Worm (Caenorhabditis elegans) whole organism, L2 larva: ENCODE measurements around the gene F54D8.10.

Source experiments
- C34F6.9 ChIP-seq: fragments of 150-350 bp; optimal IDR thresholded peaks from 2 replicates; lab custom pipeline; 2014; ENCODE audit warnings: missing biosample characterization, missing genetic modification characterization
- F13H6.1 ChIP-seq: sonication (generic microtip); optimal IDR thresholded peaks from 2 replicates; lab custom pipeline; 2016; ENCODE audit warnings: missing genetic modification characterization, missing compliant biosample characterization
- R02D3.7 ChIP-seq: fragments of 150-350 bp; optimal IDR thresholded peaks from 2 replicates; lab custom pipeline; 2014; ENCODE audit warnings: missing biosample characterization, missing genetic modification characterization
- Y55F3AM.14 ChIP-seq: fragments of 200-800 bp; sonication (Bioruptor generic); optimal IDR thresholded peaks from 2 replicates; lab custom pipeline; 2018; ENCODE audit warnings: mild to moderate bottlenecking, missing genetic modification characterization, missing compliant biosample characterization
- ZK546.5 ChIP-seq: sonication (generic microtip); optimal IDR thresholded peaks from 2 replicates; lab custom pipeline; 2017; ENCODE audit warnings: missing biosample characterization, missing genetic modification characterization
- alr-1 ChIP-seq: fragments of 150-350 bp; optimal IDR thresholded peaks from 2 replicates; lab custom pipeline; 2014; ENCODE audit warnings: missing biosample characterization, missing genetic modification characterization
- aly-2 ChIP-seq: fragments of 150-350 bp; optimal IDR thresholded peaks from 2 replicates; lab custom pipeline; 2014; ENCODE audit warnings: missing biosample characterization, missing genetic modification characterization
- ama-1 ChIP-seq: fragments of 150-350 bp; optimal IDR thresholded peaks from 2 replicates; lab custom pipeline; 2018; ENCODE audit warnings: inconsistent platforms
- blmp-1 ChIP-seq: sonication (generic microtip); optimal IDR thresholded peaks from 2 replicates; lab custom pipeline; 2017; ENCODE audit warnings: missing genetic modification characterization, mild to moderate bottlenecking, missing compliant biosample characterization, antibody characterized with exemption, moderate library complexity; ENCODE audit not compliant: insufficient read depth
- ceh-16 ChIP-seq: fragments of 150-350 bp; optimal IDR thresholded peaks from 2 replicates; lab custom pipeline; 2014; ENCODE audit warnings: missing biosample characterization, missing genetic modification characterization
- ceh-82 ChIP-seq: fragments of 150-350 bp; optimal IDR thresholded peaks from 2 replicates; lab custom pipeline; 2014; ENCODE audit warnings: missing biosample characterization, missing genetic modification characterization
- crh-2 ChIP-seq: sonication (generic microtip); optimal IDR thresholded peaks from 2 replicates; lab custom pipeline; 2017; ENCODE audit warnings: missing biosample characterization, missing genetic modification characterization
- dmd-4 ChIP-seq: sonication (generic microtip); optimal IDR thresholded peaks from 2 replicates; lab custom pipeline; 2017; ENCODE audit warnings: missing biosample characterization, missing genetic modification characterization
- egl-27 ChIP-seq: sonication (generic microtip); optimal IDR thresholded peaks from 3 replicates; lab custom pipeline; 2017; ENCODE audit warnings: missing biosample characterization, missing genetic modification reagents, missing genetic modification characterization
- elt-1 ChIP-seq: fragments of 150-350 bp; optimal IDR thresholded peaks from 2 replicates; lab custom pipeline; 2014; ENCODE audit warnings: missing biosample characterization, missing genetic modification characterization
- elt-3 ChIP-seq: sonication (generic microtip); optimal IDR thresholded peaks from 2 replicates; lab custom pipeline; 2017; ENCODE audit warnings: missing biosample characterization, missing genetic modification characterization
- fos-1 ChIP-seq: fragments of 150-350 bp; optimal IDR thresholded peaks from 2 replicates; lab custom pipeline; 2014; ENCODE audit warnings: missing biosample characterization, missing genetic modification characterization
- gmeb-1 ChIP-seq: fragments of 150-350 bp; optimal IDR thresholded peaks from 2 replicates; lab custom pipeline; 2014; ENCODE audit warnings: missing biosample characterization, missing genetic modification characterization
- lin-11 ChIP-seq: fragments of 150-350 bp; sonication (generic microtip); optimal IDR thresholded peaks from 2 replicates; lab custom pipeline; 2014; ENCODE audit warnings: missing biosample characterization, missing genetic modification characterization, inconsistent platforms, mixed read lengths
- lin-13 ChIP-seq: fragments of 150-350 bp; optimal IDR thresholded peaks from 2 replicates; lab custom pipeline; 2014; ENCODE audit warnings: missing biosample characterization, missing genetic modification reagents, missing genetic modification characterization
- lin-39 ChIP-seq: fragments of 150-350 bp; optimal IDR thresholded peaks from 2 replicates; lab custom pipeline; 2014; ENCODE audit warnings: missing biosample characterization, missing genetic modification reagents, missing genetic modification characterization
- lsy-2 ChIP-seq, 2 experiments: fragments of 150-350 bp in 1 of 2; sonication (generic microtip) in 1 of 2; optimal IDR thresholded peaks; 2 replicates each; lab custom pipeline; 2014 to 2017; ENCODE audit warnings: missing biosample characterization in 2 of 2, missing genetic modification characterization in 2 of 2
- mab-5 ChIP-seq: fragments of 150-350 bp; optimal IDR thresholded peaks from 2 replicates; lab custom pipeline; 2014; ENCODE audit warnings: missing biosample characterization, missing genetic modification characterization
- mbf-1 ChIP-seq: sonication (generic microtip); optimal IDR thresholded peaks from 2 replicates; lab custom pipeline; 2017; ENCODE audit warnings: missing biosample characterization, missing genetic modification characterization
- mdl-1 ChIP-seq, 2 experiments: fragments of 150-350 bp in 1 of 2; sonication (generic microtip) in 1 of 2; optimal IDR thresholded peaks; 2 replicates each; lab custom pipeline; 2017; ENCODE audit warnings: missing biosample characterization in 2 of 2, missing genetic modification characterization in 2 of 2
- nhr-10 ChIP-seq: sonication (generic microtip); optimal IDR thresholded peaks from 2 replicates; lab custom pipeline; 2017; ENCODE audit warnings: missing biosample characterization, missing genetic modification characterization
- nhr-11 ChIP-seq: fragments of 150-350 bp; optimal IDR thresholded peaks from 2 replicates; lab custom pipeline; 2014; ENCODE audit warnings: missing biosample characterization, missing genetic modification characterization
- nhr-12 ChIP-seq: fragments of 150-350 bp; optimal IDR thresholded peaks from 2 replicates; lab custom pipeline; 2014; ENCODE audit warnings: missing biosample characterization, missing genetic modification characterization
- nhr-129 ChIP-seq: fragments of 150-350 bp; optimal IDR thresholded peaks from 2 replicates; lab custom pipeline; 2014; ENCODE audit warnings: missing biosample characterization, missing genetic modification characterization
- nhr-21 ChIP-seq: fragments of 150-350 bp; optimal IDR thresholded peaks from 2 replicates; lab custom pipeline; 2014; ENCODE audit warnings: missing biosample characterization, missing genetic modification characterization
- nhr-23 ChIP-seq: fragments of 150-350 bp; optimal IDR thresholded peaks from 2 replicates; lab custom pipeline; 2014; ENCODE audit warnings: missing biosample characterization, missing genetic modification reagents, missing genetic modification characterization
- nhr-237 ChIP-seq: fragments of 150-350 bp; optimal IDR thresholded peaks from 2 replicates; lab custom pipeline; 2014; ENCODE audit warnings: missing biosample characterization, missing genetic modification characterization
- nhr-25 ChIP-seq: fragments of 150-350 bp; sonication (generic microtip); optimal IDR thresholded peaks from 3 replicates; lab custom pipeline; 2014; ENCODE audit warnings: missing biosample characterization, missing genetic modification characterization
- nhr-6 ChIP-seq: fragments of 150-350 bp; optimal IDR thresholded peaks from 2 replicates; lab custom pipeline; 2014; ENCODE audit warnings: missing biosample characterization, missing genetic modification characterization
- nhr-77 ChIP-seq: fragments of 150-350 bp; optimal IDR thresholded peaks from 2 replicates; lab custom pipeline; 2014; ENCODE audit warnings: missing biosample characterization, missing genetic modification characterization
- peb-1 ChIP-seq: fragments of 150-350 bp; optimal IDR thresholded peaks from 2 replicates; lab custom pipeline; 2014; ENCODE audit warnings: missing biosample characterization, missing genetic modification characterization
- sem-4 ChIP-seq: fragments of 150-350 bp; optimal IDR thresholded peaks from 2 replicates; lab custom pipeline; 2014; ENCODE audit warnings: missing biosample characterization, missing genetic modification reagents, missing genetic modification characterization
- skn-1 ChIP-seq: sonication (generic microtip); optimal IDR thresholded peaks from 2 replicates; lab custom pipeline; 2017; ENCODE audit warnings: missing biosample characterization, missing genetic modification characterization
- sma-3 ChIP-seq: sonication (generic microtip); optimal IDR thresholded peaks from 2 replicates; lab custom pipeline; 2016; ENCODE audit warnings: missing genetic modification reagents, missing genetic modification characterization, missing compliant biosample characterization
- sma-9 ChIP-seq, 2 experiments: fragments of 150-350 bp in 1 of 2; sonication (generic microtip) in 1 of 2; optimal IDR thresholded peaks; 2 replicates each; lab custom pipeline; 2014 to 2016; ENCODE audit warnings: missing genetic modification characterization in 2 of 2, mild to moderate bottlenecking in 1 of 2, missing biosample characterization in 1 of 2, missing compliant biosample characterization in 1 of 2, missing genetic modification reagents in 1 of 2, moderate library complexity in 1 of 2
- snpc-4 ChIP-seq: fragments of 150-350 bp; optimal IDR thresholded peaks from 2 replicates; lab custom pipeline; 2014; ENCODE audit warnings: missing biosample characterization, missing genetic modification characterization
- unc-39 ChIP-seq: fragments of 150-350 bp; optimal IDR thresholded peaks from 2 replicates; lab custom pipeline; 2014; ENCODE audit warnings: missing biosample characterization, missing genetic modification characterization
- unc-55 ChIP-seq: fragments of 150-350 bp; sonication (generic microtip); optimal IDR thresholded peaks from 3 replicates; lab custom pipeline; 2014; ENCODE audit warnings: missing biosample characterization, missing genetic modification reagents, missing genetic modification characterization
- unc-62 ChIP-seq: fragments of 150-350 bp; optimal IDR thresholded peaks from 2 replicates; lab custom pipeline; 2014; ENCODE audit warnings: missing biosample characterization, missing genetic modification reagents, missing genetic modification characterization
- zag-1 ChIP-seq: fragments of 150-350 bp; optimal IDR thresholded peaks from 2 replicates; lab custom pipeline; 2014; ENCODE audit warnings: missing biosample characterization, missing genetic modification characterization
- ztf-1 ChIP-seq: fragments of 200-800 bp; sonication (Bioruptor generic); conservative IDR thresholded peaks from 2 replicates; pipeline ENCODE4 v1.3.6; 2022; ENCODE audit warnings: missing genetic modification characterization, missing compliant biosample characterization
- ztf-11 ChIP-seq: sonication (generic microtip); optimal IDR thresholded peaks from 2 replicates; lab custom pipeline; 2017; ENCODE audit warnings: missing biosample characterization, missing genetic modification characterization
- ztf-4 ChIP-seq: fragments of 150-350 bp; optimal IDR thresholded peaks from 2 replicates; lab custom pipeline; 2014; ENCODE audit warnings: missing biosample characterization, missing genetic modification characterization

Gene F54D8.10

DNA sequence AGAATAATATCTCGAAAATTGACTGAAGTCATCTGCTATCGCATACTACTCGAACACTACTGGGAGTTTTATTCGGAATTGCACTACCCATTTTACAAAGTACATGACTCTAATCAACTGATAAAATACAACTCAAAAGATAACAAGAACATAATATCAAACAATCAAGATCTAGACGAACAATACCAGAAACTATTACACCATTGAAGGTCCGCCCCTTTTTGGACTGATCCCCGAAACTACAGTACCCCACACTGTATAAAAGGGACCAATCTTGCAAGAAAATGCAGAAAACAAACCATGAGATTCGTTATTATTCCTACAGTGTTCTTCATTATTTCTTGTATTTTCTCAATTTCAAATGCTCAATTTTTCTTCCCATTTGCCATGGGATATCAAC, at the start of gene F54D8.10:
Gene F54D8.10 (plus strand): TSS at position 301 of the 400 bp plus-strand sequence.
- TF ChIP-seq unc-55 (GFP tag; lab: Kevin White, UChicago) (no peak), dmd-4 (tag; lab: Kevin White, UChicago) (no peak), mdl-1 (tag; optimal IDR thresholded peaks at IDR 0.05; lab: Kevin White, UChicago) (no peak), ztf-1 (no peak), lin-11 (no peak), nhr-129 (tag; lab: Kevin White, UChicago) (no peak), nhr-12 (tag; lab: Kevin White, UChicago) (no peak)

DNA sequence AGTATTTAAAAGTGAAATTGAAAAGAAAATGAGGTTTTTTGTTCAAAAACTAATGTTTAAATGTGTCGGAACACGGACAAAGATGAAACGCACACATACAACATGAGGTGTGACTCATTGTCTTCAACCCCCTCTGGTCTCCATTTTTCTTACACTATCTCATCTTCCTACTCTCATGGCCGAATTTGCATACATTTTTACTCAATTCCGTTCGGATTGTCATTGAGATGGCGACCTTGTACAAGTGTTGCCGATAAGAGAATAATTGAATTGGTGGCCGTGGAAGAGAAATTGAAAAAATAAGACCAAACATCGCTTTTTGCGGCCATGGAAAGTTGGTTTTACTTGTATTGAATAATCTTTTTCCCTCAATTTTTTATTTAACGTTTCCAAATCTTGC, 47.4 kb upstream of the F54D8.10 start, which contains the start of gene txbp-3:
Gene txbp-3 (minus strand): TSS at position 285 of the 400 bp plus-strand sequence.
- no peak for TF ChIP-seq lin-11
- no peak for TF ChIP-seq alr-1 (tag; lab: Kevin White, UChicago)
- peak; percentile 28 for TF ChIP-seq nhr-129 (tag; lab: Kevin White, UChicago)
- TF ChIP-seq ztf-1, result no peak
- TF ChIP-seq gmeb-1 (tag; lab: Kevin White, UChicago), result peak; percentile 3
- no peak for TF ChIP-seq egl-27 (tag; lab: Kevin White, UChicago)
- TF ChIP-seq nhr-21, result no peak
- TF ChIP-seq unc-62 (GFP tag; lab: Kevin White, UChicago), result no peak
- TF ChIP-seq Y55F3AM.14 (GFP tag; lab: Kevin White, UChicago), result no peak
- peak; percentile 40 for TF ChIP-seq ceh-16 (tag; lab: Kevin White, UChicago)
- no peak for TF ChIP-seq peb-1 (tag; lab: Kevin White, UChicago)
- TF ChIP-seq lin-39 (tag; lab: Kevin White, UChicago), result no peak
- TF ChIP-seq nhr-77, result no peak
- TF ChIP-seq mdl-1 (tag; optimal IDR thresholded peaks at IDR 0.05; lab: Kevin White, UChicago), result no peak
- TF ChIP-seq snpc-4, result peak; percentile 5
- no peak for TF ChIP-seq mab-5 (tag; lab: Kevin White, UChicago)
- peak; percentile 71 for TF ChIP-seq C34F6.9
- TF ChIP-seq nhr-25 (tag; lab: Kevin White, UChicago), result peak; percentile 79
- peak; percentile 41 for TF ChIP-seq sma-9 (GFP tag; optimal IDR thresholded peaks at IDR 0.05; lab: Kevin White, UChicago)
- TF ChIP-seq sma-9 (tag; optimal IDR thresholded peaks at IDR 0.05; lab: Kevin White, UChicago), result no peak
- TF ChIP-seq nhr-237 (tag; lab: Kevin White, UChicago), result no peak
- TF ChIP-seq crh-2 (tag; lab: Kevin White, UChicago), result peak; percentile 70
- TF ChIP-seq fos-1 (tag; lab: Kevin White, UChicago), result peak; percentile 99
- TF ChIP-seq F13H6.1 (tag; lab: Kevin White, UChicago), result peak; percentile 36
- TF ChIP-seq nhr-10 (tag; lab: Kevin White, UChicago), result no peak
- no peak for TF ChIP-seq ama-1
- TF ChIP-seq unc-55 (GFP tag; lab: Kevin White, UChicago), result peak; percentile 74
- no peak for TF ChIP-seq R02D3.7 (tag; lab: Kevin White, UChicago)
- peak; percentile 17 for TF ChIP-seq sem-4 (tag; lab: Kevin White, UChicago)
- peak in 1 of 2 experiments; percentile 52 for TF ChIP-seq lsy-2 (tag; optimal IDR thresholded peaks at IDR 0.05; lab: Kevin White, UChicago)
- TF ChIP-seq ZK546.5 (tag; lab: Kevin White, UChicago), result no peak
- no peak for TF ChIP-seq nhr-11
- TF ChIP-seq dmd-4 (tag; lab: Kevin White, UChicago), result no peak
- no peak for TF ChIP-seq elt-3 (tag; lab: Kevin White, UChicago)
- no peak for TF ChIP-seq mbf-1 (tag; lab: Kevin White, UChicago)
- no peak for TF ChIP-seq elt-1
- no peak for TF ChIP-seq skn-1
- TF ChIP-seq aly-2 (tag; lab: Kevin White, UChicago), result no peak
- no peak for TF ChIP-seq blmp-1 (tag; lab: Kevin White, UChicago)
- TF ChIP-seq lin-13 (GFP tag; lab: Kevin White, UChicago), result peak; percentile 60
- TF ChIP-seq nhr-12 (tag; lab: Kevin White, UChicago), result no peak
- TF ChIP-seq unc-39 (tag; lab: Kevin White, UChicago), result no peak
- TF ChIP-seq nhr-23, result no peak
- TF ChIP-seq ceh-82 (tag; lab: Kevin White, UChicago), result no peak
- TF ChIP-seq zag-1 (tag; lab: Kevin White, UChicago), result no peak
- TF ChIP-seq ztf-4, result no peak
- no peak for TF ChIP-seq ztf-11 (tag; lab: Kevin White, UChicago)
- TF ChIP-seq nhr-6 (tag; lab: Kevin White, UChicago), result no peak
- no peak for TF ChIP-seq sma-3 (GFP tag; lab: Kevin White, UChicago)
